Worm (Caenorhabditis elegans) whole organism, L1 larva: ENCODE measurements around the gene T07F12.2.

ENCODE experiments used
- nhr-28 ChIP-seq: fragments of 150-350 bp; optimal IDR thresholded peaks from 2 replicates; lab custom pipeline; 2014; ENCODE audit warnings: missing biosample characterization, missing genetic modification characterization
- tbx-2 ChIP-seq: sonication (generic microtip); optimal IDR thresholded peaks from 2 replicates; lab custom pipeline; 2016; ENCODE audit warnings: missing genetic modification characterization, missing compliant biosample characterization

ce11 chrX:4915879-4916278 is 25.8 kb downstream of the T07F12.2 start, which contains the start of gene ifa-4:
- no peak for TF ChIP-seq nhr-28 (tag; lab: Kevin White, UChicago)
- no peak for TF ChIP-seq tbx-2 (tag; lab: Kevin White, UChicago)
